Fruit fly (Drosophila melanogaster): ENCODE data around the gene aly.

The aly gene

dm6 chr3L:3046325-3047156 lies 20.2 kb upstream of the aly start, which contains the start of the genes scramb2 and Sk2 (continued):
- peak; percentile 86 for TF ChIP-seq CG10543 (GFP tag; optimal IDR thresholded peaks at IDR 0.05)
- peak; percentile 94 for TF ChIP-seq Dek (tag; optimal IDR thresholded peaks at IDR 0.05)
- peak; percentile 64 for TF ChIP-seq slou (GFP tag; optimal IDR thresholded peaks at IDR 0.05)
- peak; percentile 99 for TF ChIP-seq sens (GFP tag)
- peak; percentile 94 for TF ChIP-seq ttk (GFP tag; IDR thresholded peaks at IDR 0.05)
- peak; percentile 90 for TF ChIP-seq D19A (tag; optimal IDR thresholded peaks at IDR 0.05)
- TF ChIP-seq croc (GFP tag; conservative IDR thresholded peaks at IDR 0.05) = peak; percentile 83
- peak; percentile 7 for TF ChIP-seq CG7745 (tag; optimal IDR thresholded peaks at IDR 0.05)
- TF ChIP-seq CG6791 (GFP tag; IDR thresholded peaks at IDR 0.05; ENCODE audit: partially characterized antibody) = no peak
- TF ChIP-seq CG14710 (tag; optimal IDR thresholded peaks at IDR 0.05) = peak; percentile 83
- TF ChIP-seq trh (GFP tag; optimal IDR thresholded peaks at IDR 0.05) = peak; percentile 64
- peak; percentile 92 for TF ChIP-seq Ssrp (tag; optimal IDR thresholded peaks at IDR 0.05)
- peak; percentile 31 for TF ChIP-seq BEAF-32 (GFP tag; optimal IDR thresholded peaks at IDR 0.05)
- peak; percentile 87 for TF ChIP-seq wek (GFP tag; optimal IDR thresholded peaks at IDR 0.05)
- TF ChIP-seq H15 (GFP tag; IDR thresholded peaks at IDR 0.05) = peak; percentile 89
- TF ChIP-seq NK7.1 (GFP tag; optimal IDR thresholded peaks at IDR 0.05) = peak; percentile 32
- TF ChIP-seq odd (GFP tag; optimal IDR thresholded peaks at IDR 0.05) = peak; percentile 96
- peak; percentile 97 for TF ChIP-seq unpg (GFP tag; optimal IDR thresholded peaks at IDR 0.05)
- TF ChIP-seq HLHmδ (GFP tag; optimal IDR thresholded peaks at IDR 0.05) = peak; percentile 58
- peak; percentile 95 for TF ChIP-seq zfh1 (GFP tag; IDR thresholded peaks at IDR 0.05)
- TF ChIP-seq Camta (GFP tag; optimal IDR thresholded peaks at IDR 0.05) = peak; percentile 80
- peak in 1 of 2 experiments; percentile 98 for TF ChIP-seq Eip74EF (GFP tag; optimal IDR thresholded peaks at IDR 0.05)
- TF ChIP-seq hkb (optimal IDR thresholded peaks at IDR 0.05) = peak; percentile 58
- TF ChIP-seq hkb (GFP tag; IDR thresholded peaks at IDR 0.05) = peak; percentile 98
- TF ChIP-seq CG11695 (GFP tag; IDR thresholded peaks at IDR 0.05) = peak; percentile 97
- peak; percentile 94 for TF ChIP-seq NFAT (GFP tag; IDR thresholded peaks at IDR 0.05)
- peak; percentile 88 for TF ChIP-seq dati (GFP tag; IDR thresholded peaks at IDR 0.05)
- peak; percentile 92 for TF ChIP-seq oc (tag; optimal IDR thresholded peaks at IDR 0.05)
- no peak for TF ChIP-seq Trl (optimal IDR thresholded peaks at IDR 0.05)
- peak; percentile 73 for TF ChIP-seq Trl (GFP tag; optimal IDR thresholded peaks at IDR 0.05)
- peak; percentile 73 for TF ChIP-seq aop (GFP tag; IDR thresholded peaks at IDR 0.05)
- TF ChIP-seq sna (GFP tag; IDR thresholded peaks at IDR 0.05; ENCODE audit: partially characterized antibody) = no peak
- TF ChIP-seq CG11093 (GFP tag; IDR thresholded peaks at IDR 0.05) = peak; percentile 90
- TF ChIP-seq Rx (GFP tag; IDR thresholded peaks at IDR 0.05) = peak; percentile 93
- peak; percentile 94 for TF ChIP-seq CG6254 (GFP tag; optimal IDR thresholded peaks at IDR 0.05)
- TF ChIP-seq CG10959 (GFP tag; IDR thresholded peaks at IDR 0.05) = peak; percentile 89
- peak; percentile 72 for TF ChIP-seq pho (GFP tag; optimal IDR thresholded peaks at IDR 0.05)
- TF ChIP-seq bowl (GFP tag; IDR thresholded peaks at IDR 0.05) = peak; percentile 84
- TF ChIP-seq maf-S (GFP tag; optimal IDR thresholded peaks at IDR 0.05) = peak; percentile 80
- no peak for TF ChIP-seq usp (GFP tag; optimal IDR thresholded peaks at IDR 0.05)
- peak; percentile 94 to 96 for TF ChIP-seq bsh (GFP tag; optimal IDR thresholded peaks at IDR 0.05)
- TF ChIP-seq zen2 (GFP tag; IDR thresholded peaks at IDR 0.05; ENCODE audit: partially characterized antibody) = no peak
- peak; percentile 97 for TF ChIP-seq CG12659 (GFP tag; optimal IDR thresholded peaks at IDR 0.05)
- no peak for TF ChIP-seq bbx (GFP tag; IDR thresholded peaks at IDR 0.05; ENCODE audit: partially characterized antibody)
- peak; percentile 88 for TF ChIP-seq trem (tag; optimal IDR thresholded peaks at IDR 0.05)
- peak; percentile 94 for TF ChIP-seq ind (GFP tag; optimal IDR thresholded peaks at IDR 0.05)
- TF ChIP-seq CG11723 (GFP tag; optimal IDR thresholded peaks at IDR 0.05) = peak; percentile 95
- no peak for TF ChIP-seq HLH4C (GFP tag; IDR thresholded peaks at IDR 0.05; ENCODE audit: partially characterized antibody)
- no peak for TF ChIP-seq CG15479 (GFP tag; optimal IDR thresholded peaks at IDR 0.05)

All from whole organism, embryonic.